Fruit fly (Drosophila melanogaster): ENCODE results near the gene Eig71Ej.

DNA sequence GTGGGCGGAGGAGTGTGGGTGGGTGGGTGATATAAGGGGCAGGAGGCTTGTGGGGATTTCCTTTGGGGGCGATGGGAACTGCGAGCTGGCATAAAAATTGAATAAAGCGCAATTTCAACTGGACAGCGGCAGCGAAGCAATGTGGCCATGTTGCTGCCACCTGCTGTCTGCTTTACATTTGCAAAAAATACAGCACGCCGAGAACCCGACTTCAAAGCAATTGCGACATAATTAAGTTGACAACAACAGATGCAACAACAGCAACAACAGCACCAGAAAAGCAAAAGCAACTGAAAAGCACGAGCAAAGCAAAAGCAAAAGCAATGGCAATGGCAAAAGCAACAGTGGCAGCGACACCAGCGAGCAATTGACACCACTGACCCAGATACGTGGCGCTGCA, 47.3 kb upstream of the Eig71Ej start:
- no peak for TF ChIP-seq CG7045 (GFP tag; optimal IDR thresholded peaks at IDR 0.05)
- TF ChIP-seq Clk (GFP tag; optimal IDR thresholded peaks at IDR 0.05) = no peak
- no peak for TF ChIP-seq CG11617 (GFP tag; optimal IDR thresholded peaks at IDR 0.05)
- no peak for TF ChIP-seq CG1620 (GFP tag; optimal IDR thresholded peaks at IDR 0.05)
- no peak for TF ChIP-seq pad (GFP tag; optimal IDR thresholded peaks at IDR 0.05)
- no peak for TF ChIP-seq Crg-1 (GFP tag; optimal IDR thresholded peaks at IDR 0.05)
- no peak for TF ChIP-seq kay (GFP tag; ENCODE audit: borderline replicate concordance)
